Worm (Caenorhabditis elegans): ENCODE measurements around the gene srw-108.

srw-108 gene

ce11 chrV:568105-568504 lies 40.4 kb downstream of the srw-108 start, which contains the start of gene sri-72:
TSS of gene sri-72 (minus strand) at chrV:568205.
- no peak for TF ChIP-seq spr-1 (tag; optimal IDR thresholded peaks at IDR 0.05)
- no peak for TF ChIP-seq vab-7 (GFP tag; IDR thresholded peaks at IDR 0.05)
- no peak for TF ChIP-seq Y48G9A.11 (GFP tag; IDR thresholded peaks at IDR 0.05)

ce11 chrV:574639-575038 lies 46.9 kb downstream of the srw-108 start, which contains the start of gene C14C6.13:
TSS of gene C14C6.13 (minus strand) at chrV:574739.
- no peak for TF ChIP-seq nhr-48 (tag; optimal IDR thresholded peaks at IDR 0.05)
- no peak for TF ChIP-seq gei-8 (GFP tag; optimal IDR thresholded peaks at IDR 0.05)
- TF ChIP-seq skn-1 (tag; optimal IDR thresholded peaks at IDR 0.05): no peak
- no peak for TF ChIP-seq zip-11 (GFP tag; IDR thresholded peaks at IDR 0.05)
- no peak for TF ChIP-seq lin-15B (tag; optimal IDR thresholded peaks at IDR 0.05)
- no peak for TF ChIP-seq hmg-1.1 (GFP tag; IDR thresholded peaks at IDR 0.05)
- no peak for TF ChIP-seq set-16 (GFP tag; IDR thresholded peaks at IDR 0.05)
- TF ChIP-seq F26F4.8 (GFP tag; conservative IDR thresholded peaks at IDR 0.05): no peak
- no peak for TF ChIP-seq daf-12 (tag; optimal IDR thresholded peaks at IDR 0.05)
- TF ChIP-seq dmd-8 (GFP tag; IDR thresholded peaks at IDR 0.05): no peak
- TF ChIP-seq Y105C5A.15 (GFP tag; IDR thresholded peaks at IDR 0.05): no peak
- no peak for TF ChIP-seq lin-29 (GFP tag; IDR thresholded peaks at IDR 0.05)
- no peak for TF ChIP-seq cey-2 (tag; optimal IDR thresholded peaks at IDR 0.05; ENCODE audit: borderline replicate concordance, insufficient read depth)
- no peak for TF ChIP-seq lsy-2 (tag; optimal IDR thresholded peaks at IDR 0.05)
- TF ChIP-seq ama-1 (optimal IDR thresholded peaks at IDR 0.05): no peak
- no peak for TF ChIP-seq dve-1 (tag; optimal IDR thresholded peaks at IDR 0.05; ENCODE audit: insufficient read depth)

- TF ChIP-seq nhr-28 (tag; optimal IDR thresholded peaks at IDR 0.05) (no peak), D1046.2 (GFP tag; IDR thresholded peaks at IDR 0.05) (no peak), daf-19 (GFP tag; conservative IDR thresholded peaks at IDR 0.05) (no peak), daf-8 (GFP tag; IDR thresholded peaks at IDR 0.05) (no peak), ztf-11 (tag; optimal IDR thresholded peaks at IDR 0.05) (no peak), pha-4 (GFP tag; IDR thresholded peaks at IDR 0.05) (no peak), pha-4 (tag; optimal IDR thresholded peaks at IDR 0.05) (no peak), nhr-42 (GFP tag; IDR thresholded peaks at IDR 0.05) (no peak), lin-39 (tag; optimal IDR thresholded peaks at IDR 0.05) (no peak), F10B5.3 (tag; optimal IDR thresholded peaks at IDR 0.05) (no peak), Y105C5A.15 (GFP tag; IDR thresholded peaks at IDR 0.05) (no peak), lin-15B (tag; optimal IDR thresholded peaks at IDR 0.05) (no peak), tag-97 (GFP tag; IDR thresholded peaks at IDR 0.05) (no peak), sdz-12 (GFP tag; optimal IDR thresholded peaks at IDR 0.05) (no peak)
Observed at ce11 chrV:576070-576469, 48.4 kb downstream of the srw-108 start, which contains the start of gene K06H6.5. TSS of gene K06H6.5 (plus strand) at chrV:576370.

ce11 chrV:576918-577317 lies 49.2 kb downstream of the srw-108 start:
- no peak for TF ChIP-seq snpc-4 (tag; optimal IDR thresholded peaks at IDR 0.05)
- no peak for TF ChIP-seq ceh-44 (GFP tag; IDR thresholded peaks at IDR 0.05)
- peak in 1 of 2 experiments; percentile 97 for TF ChIP-seq unc-62 (GFP tag; optimal IDR thresholded peaks at IDR 0.05 in 1 of 2)
- no peak for TF ChIP-seq unc-62 (tag; optimal IDR thresholded peaks at IDR 0.05)

Data from whole organism, L4 larva.